Fruit fly (Drosophila melanogaster): ENCODE measurements around the gene CG33177.

dm6 chrX:15042499-15042898 is 38.7 kb upstream of the CG33177 start:
- TF ChIP-seq CG4496 (GFP tag; IDR thresholded peaks at IDR 0.05), result peak; percentile 68; the same call in 2 of the 3 replicates
- TF ChIP-seq CG10348 (GFP tag; IDR thresholded peaks at IDR 0.05), result no peak

Measured in whole organism, pupa.